Fruit fly (Drosophila melanogaster): ENCODE data around the gene nab.

Gene nab

dm6 chr3L:4108072-4108843 is 52.5 kb downstream of the nab start, which contains the start of gene Ack (continued):
- no peak for TF ChIP-seq klu (GFP tag; IDR thresholded peaks at IDR 0.05)
- no peak for TF ChIP-seq twi (tag; optimal IDR thresholded peaks at IDR 0.05)
- no peak for TF ChIP-seq CG12769 (tag; optimal IDR thresholded peaks at IDR 0.05)
- peak; percentile 88 for TF ChIP-seq BEAF-32 (GFP tag; optimal IDR thresholded peaks at IDR 0.05)
- TF ChIP-seq CG11695 (GFP tag; IDR thresholded peaks at IDR 0.05) = 0 out of 3 replicates have a peak, but pooled peaks have one; percentile 21
- no peak for TF ChIP-seq Bteb2 (GFP tag; optimal IDR thresholded peaks at IDR 0.05)
- no peak for TF ChIP-seq CG1602 (GFP tag; optimal IDR thresholded peaks at IDR 0.05)
- no peak for TF ChIP-seq lilli (GFP tag; optimal IDR thresholded peaks at IDR 0.05)
- TF ChIP-seq pzg (GFP tag; optimal IDR thresholded peaks at IDR 0.05) = peak; percentile 64
- TF ChIP-seq NC2α (GFP tag; optimal IDR thresholded peaks at IDR 0.05) = no peak
- TF ChIP-seq CG32532 (GFP tag; IDR thresholded peaks at IDR 0.05) = no peak
- TF ChIP-seq slp2 (GFP tag; optimal IDR thresholded peaks at IDR 0.05) = no peak
- TF ChIP-seq abd-A (tag; optimal IDR thresholded peaks at IDR 0.05) = peak; percentile 16
- TF ChIP-seq CG17829 (tag; optimal IDR thresholded peaks at IDR 0.05) = peak; percentile 5
- no peak for TF ChIP-seq CG11247 (GFP tag; IDR thresholded peaks at IDR 0.05)
- no peak for TF ChIP-seq Doc2 (GFP tag; IDR thresholded peaks at IDR 0.05)
- TF ChIP-seq CG15696 (tag; optimal IDR thresholded peaks at IDR 0.05) = no peak
- TF ChIP-seq CG12219 (GFP tag; optimal IDR thresholded peaks at IDR 0.05) = no peak
- no peak for TF ChIP-seq CoRest (tag; optimal IDR thresholded peaks at IDR 0.05)
- TF ChIP-seq ash1 (GFP tag; optimal IDR thresholded peaks at IDR 0.05) = no peak
- TF ChIP-seq Asciz (GFP tag; optimal IDR thresholded peaks at IDR 0.05) = no peak
- TF ChIP-seq CG30403 (GFP tag; optimal IDR thresholded peaks at IDR 0.05) = no peak
- TF ChIP-seq fd64A (GFP tag; optimal IDR thresholded peaks at IDR 0.05) = no peak
- TF ChIP-seq fd102C (GFP tag; optimal IDR thresholded peaks at IDR 0.05) = no peak
- TF ChIP-seq sim (GFP tag; IDR thresholded peaks at IDR 0.05) = no peak
- TF ChIP-seq otp (GFP tag; IDR thresholded peaks at IDR 0.05) = no peak; the same call in 2 of the 3 replicates
- no peak for TF ChIP-seq z (GFP tag; IDR thresholded peaks at IDR 0.05)
- TF ChIP-seq luna (GFP tag; optimal IDR thresholded peaks at IDR 0.05) = no peak
- no peak for TF ChIP-seq lbe (GFP tag; optimal IDR thresholded peaks at IDR 0.05)
- TF ChIP-seq Xbp1 (GFP tag; optimal IDR thresholded peaks at IDR 0.05) = no peak
- TF ChIP-seq Gsc (GFP tag; IDR thresholded peaks at IDR 0.05) = no peak
- no peak for TF ChIP-seq CG1792 (GFP tag; optimal IDR thresholded peaks at IDR 0.05)
- no peak for TF ChIP-seq CG31441 (GFP tag; IDR thresholded peaks at IDR 0.05)
- no peak for TF ChIP-seq ewg (GFP tag; optimal IDR thresholded peaks at IDR 0.05)
- no peak for TF ChIP-seq fd96Cb (tag; optimal IDR thresholded peaks at IDR 0.05)
- TF ChIP-seq Xrp1 (GFP tag; IDR thresholded peaks at IDR 0.05) = no peak
- TF ChIP-seq CG33213 (GFP tag; optimal IDR thresholded peaks at IDR 0.05) = no peak
- TF ChIP-seq CG3838 (GFP tag; optimal IDR thresholded peaks at IDR 0.05) = no peak
- TF ChIP-seq D19A (tag; optimal IDR thresholded peaks at IDR 0.05) = no peak
- TF ChIP-seq Rfx (GFP tag; IDR thresholded peaks at IDR 0.05) = no peak
- TF ChIP-seq B-H2 (GFP tag; optimal IDR thresholded peaks at IDR 0.05) = no peak
- TF ChIP-seq CG10431 (GFP tag; optimal IDR thresholded peaks at IDR 0.05) = no peak
- TF ChIP-seq Lpt (GFP tag; optimal IDR thresholded peaks at IDR 0.05) = no peak
- TF ChIP-seq Sox100B (GFP tag; optimal IDR thresholded peaks at IDR 0.05) = no peak
- TF ChIP-seq tx (GFP tag; optimal IDR thresholded peaks at IDR 0.05) = no peak
- no peak for TF ChIP-seq Antp (GFP tag; optimal IDR thresholded peaks at IDR 0.05)
- TF ChIP-seq run (tag; optimal IDR thresholded peaks at IDR 0.05) = no peak
- TF ChIP-seq CG10147 (GFP tag; optimal IDR thresholded peaks at IDR 0.05) = no peak
- no peak for TF ChIP-seq E2f1 (GFP tag; IDR thresholded peaks at IDR 0.05)
- TF ChIP-seq CG17912 (GFP tag; optimal IDR thresholded peaks at IDR 0.05) = no peak
- TF ChIP-seq CG10267 (tag; optimal IDR thresholded peaks at IDR 0.05) = peak; percentile 35

Data from whole organism, embryonic.